Fruit fly (Drosophila melanogaster): ENCODE data around the gene CG14260.

Gene CG14260

dm6 chr3R:27289638-27290037 is 24.4 kb downstream of the CG14260 start (continued):
- TF ChIP-seq CG1603 (tag; optimal IDR thresholded peaks at IDR 0.05), result peak; percentile 55
- TF ChIP-seq Doc3 (GFP tag; IDR thresholded peaks at IDR 0.05; ENCODE audit: partially characterized antibody), result no peak
- TF ChIP-seq Deaf1 (tag; optimal IDR thresholded peaks at IDR 0.05), result peak; percentile 21
- peak; percentile 11 for TF ChIP-seq D19B (GFP tag; optimal IDR thresholded peaks at IDR 0.05)
- TF ChIP-seq CG10267 (tag; optimal IDR thresholded peaks at IDR 0.05), result peak; percentile 17
- peak; percentile 47 for TF ChIP-seq PHDP (tag; optimal IDR thresholded peaks at IDR 0.05)
- TF ChIP-seq Sox102F (GFP tag; optimal IDR thresholded peaks at IDR 0.05), result peak; percentile 23
- TF ChIP-seq BEAF-32 (GFP tag; optimal IDR thresholded peaks at IDR 0.05), result no peak
- TF ChIP-seq Ptx1 (GFP tag; IDR thresholded peaks at IDR 0.05), result peak; percentile 31; the same call in 1 of the 2 replicates
- peak; percentile 65 for TF ChIP-seq slbo (GFP tag; IDR thresholded peaks at IDR 0.05)
- peak; percentile 53; the same call in 1 of the 2 replicates for TF ChIP-seq Xrp1 (GFP tag; IDR thresholded peaks at IDR 0.05)
- TF ChIP-seq Meics (GFP tag; optimal IDR thresholded peaks at IDR 0.05), result peak; percentile 42
- TF ChIP-seq CG10979 (tag; optimal IDR thresholded peaks at IDR 0.05), result peak; percentile 62
- TF ChIP-seq Oli (tag; optimal IDR thresholded peaks at IDR 0.05), result peak; percentile 51
- peak; percentile 58 for TF ChIP-seq Fer3 (tag; optimal IDR thresholded peaks at IDR 0.05)
- peak; percentile 30; the same call in 1 of the 2 replicates for TF ChIP-seq al (GFP tag; IDR thresholded peaks at IDR 0.05)
- peak; percentile 54 for TF ChIP-seq unpg (GFP tag; optimal IDR thresholded peaks at IDR 0.05)
- no peak for TF ChIP-seq CG1832 (GFP tag; optimal IDR thresholded peaks at IDR 0.05)
- peak; percentile 56 for TF ChIP-seq CG11504 (tag; optimal IDR thresholded peaks at IDR 0.05)
- no peak for TF ChIP-seq HLH4C (GFP tag; IDR thresholded peaks at IDR 0.05; ENCODE audit: partially characterized antibody)
- peak; percentile 44 for TF ChIP-seq Dip3 (GFP tag; optimal IDR thresholded peaks at IDR 0.05)
- TF ChIP-seq Bgb (GFP tag; IDR thresholded peaks at IDR 0.05; ENCODE audit: partially characterized antibody), result no peak
- TF ChIP-seq CG4328 (GFP tag; optimal IDR thresholded peaks at IDR 0.05), result no peak
- TF ChIP-seq nom (GFP tag; optimal IDR thresholded peaks at IDR 0.05), result no peak
- TF ChIP-seq scrt (GFP tag; optimal IDR thresholded peaks at IDR 0.05), result peak; percentile 50
- TF ChIP-seq CG11696 (GFP tag; IDR thresholded peaks at IDR 0.05), result 0 out of 2 replicates have a peak, but pooled peaks have one; percentile 22
- TF ChIP-seq CG11560 (tag; IDR thresholded peaks at IDR 0.05), result no peak
- TF ChIP-seq dysf (GFP tag; IDR thresholded peaks at IDR 0.05), result peak; percentile 58
- peak; percentile 21 for TF ChIP-seq CG8388 (GFP tag; optimal IDR thresholded peaks at IDR 0.05)
- TF ChIP-seq CG17912 (GFP tag; optimal IDR thresholded peaks at IDR 0.05), result no peak
- no peak for TF ChIP-seq gce (GFP tag; IDR thresholded peaks at IDR 0.05)
- TF ChIP-seq zfh1 (GFP tag; IDR thresholded peaks at IDR 0.05), result peak; percentile 62; the same call in 1 of the 3 replicates
- TF ChIP-seq NFAT (GFP tag; IDR thresholded peaks at IDR 0.05), result peak; percentile 38; the same call in 1 of the 2 replicates
- peak; percentile 22; the same call in 1 of the 2 replicates for TF ChIP-seq sisA (GFP tag; IDR thresholded peaks at IDR 0.05)
- peak; percentile 80 for TF ChIP-seq CG32532 (GFP tag; IDR thresholded peaks at IDR 0.05)
- no peak for TF ChIP-seq B-H1 (GFP tag; IDR thresholded peaks at IDR 0.05)
- no peak for TF ChIP-seq dimm (GFP tag; IDR thresholded peaks at IDR 0.05)
- TF ChIP-seq Fer1 (GFP tag; optimal IDR thresholded peaks at IDR 0.05), result peak; percentile 51
- peak; percentile 13 for TF ChIP-seq CG16815 (GFP tag; optimal IDR thresholded peaks at IDR 0.05)
- peak; percentile 44; the same call in 1 of the 2 replicates for TF ChIP-seq lmd (GFP tag; IDR thresholded peaks at IDR 0.05)
- TF ChIP-seq oc (tag; optimal IDR thresholded peaks at IDR 0.05), result peak; percentile 2
- TF ChIP-seq Antp (GFP tag; optimal IDR thresholded peaks at IDR 0.05), result peak; percentile 12
- TF ChIP-seq CG30431 (GFP tag; optimal IDR thresholded peaks at IDR 0.05), result peak; percentile 19
- no peak for TF ChIP-seq CG3838 (GFP tag; optimal IDR thresholded peaks at IDR 0.05)
- 0 out of 2 replicates have a peak, but pooled peaks have one; percentile 21 for TF ChIP-seq chm (GFP tag; IDR thresholded peaks at IDR 0.05)
- peak; percentile 61 for TF ChIP-seq CG18599 (GFP tag; optimal IDR thresholded peaks at IDR 0.05)
- peak; percentile 27 for TF ChIP-seq dmrt11E (tag; optimal IDR thresholded peaks at IDR 0.05)
- peak; percentile 21 for TF ChIP-seq CG18476 (GFP tag; optimal IDR thresholded peaks at IDR 0.05)
- no peak for TF ChIP-seq abd-A (tag; optimal IDR thresholded peaks at IDR 0.05)
- peak; percentile 74 for TF ChIP-seq CG7987 (GFP tag; optimal IDR thresholded peaks at IDR 0.05)
